Fruit fly (Drosophila melanogaster) Kc167 (cell line): ENCODE data around the gene CG42729.

ENCODE experiments used
- Myc ChIP-seq: fragments of >200 bp; optimal IDR thresholded peaks from 2 replicates; lab custom pipeline; 2017; ENCODE audit warnings: missing external identifiers
- Sin3A ChIP-seq: fragments of >200 bp; optimal IDR thresholded peaks from 2 replicates; lab custom pipeline; 2018; ENCODE audit warnings: missing external identifiers
- h ChIP-seq: fragments of >200 bp; optimal IDR thresholded peaks from 3 replicates; lab custom pipeline; 2018; ENCODE audit warnings: missing external identifiers
- insv ChIP-seq: fragments of >200 bp; optimal IDR thresholded peaks from 3 replicates; lab custom pipeline; 2018; ENCODE audit warnings: missing external identifiers
- psq ChIP-seq: fragments of >200 bp; optimal IDR thresholded peaks from 2 replicates; lab custom pipeline; 2017; ENCODE audit warnings: missing external identifiers
- ttk ChIP-seq: sonication (Bioruptor generic); optimal IDR thresholded peaks from 2 replicates; lab custom pipeline; 2017; ENCODE audit warnings: missing external identifiers

The CG42729 gene

DNA sequence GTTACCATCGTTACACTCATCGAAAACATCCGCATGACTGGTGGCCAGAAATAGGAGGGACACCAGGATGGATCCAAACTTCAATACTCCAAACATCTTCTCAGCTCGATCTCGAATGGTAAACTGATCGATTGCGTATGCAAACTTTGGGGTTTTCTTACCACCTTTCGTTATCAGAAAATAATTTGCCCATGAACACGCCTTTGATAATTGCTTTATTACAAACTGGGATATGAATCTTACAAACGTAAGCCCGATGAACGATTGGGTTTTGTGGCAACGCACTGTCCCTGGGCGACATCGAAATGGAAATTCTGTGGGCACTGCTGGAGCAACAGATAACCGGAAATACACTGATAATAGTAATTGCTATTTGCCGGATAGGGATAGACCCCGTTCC is 604 bp downstream of the CG42729 start, which contains the start of gene CG33985:
Gene CG33985 (minus strand): TSS at position 101 of the 400 bp plus-strand sequence.
- TF ChIP-seq insv (lab: Kevin White, UChicago) (no peak), Sin3A (lab: Kevin White, UChicago) (no peak), h (no peak), Myc (no peak), psq (lab: Kevin White, UChicago) (no peak), ttk (lab: Kevin White, UChicago) (no peak)

DNA sequence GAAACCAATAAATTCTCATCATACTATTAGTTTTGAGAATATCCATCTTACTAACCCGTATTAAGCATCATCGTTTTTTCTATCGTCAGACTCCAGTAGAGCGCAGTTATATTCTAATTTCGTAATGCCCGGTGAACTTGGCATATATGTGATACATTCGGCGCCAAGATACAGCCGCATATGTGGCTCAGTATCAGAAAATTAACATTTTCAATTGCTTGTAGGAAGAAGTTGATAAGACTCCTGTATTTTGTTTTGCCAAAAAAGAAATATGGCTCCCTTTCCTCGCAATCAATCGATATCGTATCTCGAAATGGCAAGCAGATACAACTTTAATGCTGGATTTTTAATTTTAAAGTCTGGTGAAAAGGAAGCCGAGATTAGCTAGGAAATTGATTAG is 2.2 kb downstream of the CG42729 start, which contains the start of gene CG33986:
Gene CG33986 (minus strand): TSS at position 101 of the 400 bp plus-strand sequence.
- no peak for TF ChIP-seq Myc
- no peak for TF ChIP-seq ttk (lab: Kevin White, UChicago)
- TF ChIP-seq psq (lab: Kevin White, UChicago) = no peak
- TF ChIP-seq insv (lab: Kevin White, UChicago) = no peak
- TF ChIP-seq Sin3A (lab: Kevin White, UChicago) = no peak
- no peak for TF ChIP-seq h

DNA sequence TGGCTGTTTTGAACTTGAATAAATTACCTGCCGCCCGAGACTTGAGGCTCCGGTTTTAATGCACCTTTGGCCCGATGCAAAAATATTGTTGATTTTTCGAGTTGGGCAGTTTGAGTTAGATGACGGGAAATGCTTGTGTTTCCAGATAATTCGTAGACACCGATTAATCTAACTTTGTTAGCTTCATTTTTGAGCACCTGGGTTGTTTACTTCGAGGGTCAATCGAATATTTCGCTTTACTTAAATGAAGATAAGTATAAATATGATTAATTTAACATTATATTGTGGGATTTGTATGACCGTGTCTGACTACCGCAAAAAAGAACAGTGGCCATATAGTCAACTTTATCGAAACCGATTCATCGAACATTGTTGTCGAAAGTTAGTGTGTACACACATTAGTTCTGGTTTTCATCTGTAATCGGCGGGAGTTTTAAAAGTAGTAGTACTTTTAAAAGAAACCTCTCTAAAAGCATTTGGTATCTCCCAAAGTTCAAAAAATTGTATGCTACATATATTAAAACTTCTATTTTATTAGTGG is 3.4 kb downstream of the CG42729 start, which contains the start of gene CG7945:
Gene CG7945 (minus strand): TSS at position 332 of the 541 bp plus-strand sequence.
- no peak for TF ChIP-seq ttk (lab: Kevin White, UChicago)
- no peak for TF ChIP-seq insv (lab: Kevin White, UChicago)
- TF ChIP-seq Myc = no peak
- TF ChIP-seq psq (lab: Kevin White, UChicago) = no peak
- no peak for TF ChIP-seq Sin3A (lab: Kevin White, UChicago)
- TF ChIP-seq h = no peak

DNA sequence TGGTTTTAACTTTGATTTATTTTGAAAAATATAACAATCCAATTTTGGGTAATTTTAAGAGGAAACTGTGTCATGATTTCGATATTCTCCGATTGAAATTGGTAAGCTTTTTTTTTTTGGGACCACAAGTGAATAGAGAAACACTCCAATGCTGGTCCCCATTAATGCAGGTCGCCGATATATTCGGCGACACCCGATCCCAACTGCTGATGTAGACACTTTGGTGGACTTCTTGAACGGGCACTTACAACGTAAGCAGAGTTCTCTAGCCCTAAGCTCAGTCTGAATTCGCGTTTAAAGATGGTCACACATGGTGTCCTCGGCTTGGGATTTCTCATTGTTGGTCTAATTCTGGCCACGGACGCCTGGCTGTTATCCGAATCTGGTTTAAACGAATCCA is 7.0 kb downstream of the CG42729 start, which contains the start of gene yellow-k:
Gene yellow-k (plus strand): TSS at position 301 of the 400 bp plus-strand sequence.
- no peak for TF ChIP-seq Myc
- TF ChIP-seq ttk (lab: Kevin White, UChicago) = no peak
- no peak for TF ChIP-seq h
- TF ChIP-seq psq (lab: Kevin White, UChicago) = no peak
- TF ChIP-seq insv (lab: Kevin White, UChicago) = no peak
- no peak for TF ChIP-seq Sin3A (lab: Kevin White, UChicago)

DNA sequence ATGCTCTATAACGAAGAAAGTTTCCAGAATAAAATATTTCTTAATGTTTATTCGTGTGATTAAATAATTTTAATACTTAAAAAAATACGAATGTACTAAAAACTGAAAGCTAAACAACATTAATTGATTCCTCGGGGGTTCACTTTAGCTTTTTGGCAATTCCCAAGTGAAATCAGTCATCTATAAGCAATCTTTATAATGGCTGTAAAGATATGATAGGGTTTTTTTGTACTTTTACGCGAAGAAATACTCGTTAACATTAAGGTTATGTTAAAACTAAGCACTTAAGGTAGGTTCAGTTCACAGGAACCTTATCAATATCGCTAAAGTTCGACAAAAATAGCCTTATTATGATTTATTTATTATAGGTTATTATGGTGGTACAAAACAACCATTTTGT is 7.4 kb downstream of the CG42729 start:
- TF ChIP-seq ttk (lab: Kevin White, UChicago) (no peak), insv (lab: Kevin White, UChicago) (no peak), Sin3A (lab: Kevin White, UChicago) (no peak), h (no peak), psq (lab: Kevin White, UChicago) (no peak), Myc (no peak)

DNA sequence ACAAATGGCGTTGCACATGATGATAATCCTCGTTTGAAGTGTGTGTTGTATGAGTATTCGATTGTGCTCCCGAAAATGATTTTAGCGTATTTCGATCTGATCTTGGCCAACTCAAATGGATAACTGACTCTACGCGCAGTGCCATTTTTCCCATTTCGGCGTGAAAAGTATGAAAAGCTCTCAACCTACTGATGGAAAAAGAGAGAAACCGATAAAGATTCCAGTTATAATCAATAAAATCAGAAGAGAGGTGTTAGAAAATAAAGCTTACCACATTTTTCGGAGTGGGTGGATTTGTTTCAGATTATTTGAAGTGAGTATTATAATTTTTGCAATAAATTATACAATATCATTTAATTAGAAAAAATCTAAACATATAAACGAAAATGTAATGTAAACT is 7.8 kb downstream of the CG42729 start, which contains the start of gene mex1:
Gene mex1 (minus strand): TSS at position 101 of the 400 bp plus-strand sequence.
- no peak for TF ChIP-seq psq (lab: Kevin White, UChicago)
- no peak for TF ChIP-seq insv (lab: Kevin White, UChicago)
- no peak for TF ChIP-seq Myc
- no peak for TF ChIP-seq ttk (lab: Kevin White, UChicago)
- no peak for TF ChIP-seq h
- no peak for TF ChIP-seq Sin3A (lab: Kevin White, UChicago)

DNA sequence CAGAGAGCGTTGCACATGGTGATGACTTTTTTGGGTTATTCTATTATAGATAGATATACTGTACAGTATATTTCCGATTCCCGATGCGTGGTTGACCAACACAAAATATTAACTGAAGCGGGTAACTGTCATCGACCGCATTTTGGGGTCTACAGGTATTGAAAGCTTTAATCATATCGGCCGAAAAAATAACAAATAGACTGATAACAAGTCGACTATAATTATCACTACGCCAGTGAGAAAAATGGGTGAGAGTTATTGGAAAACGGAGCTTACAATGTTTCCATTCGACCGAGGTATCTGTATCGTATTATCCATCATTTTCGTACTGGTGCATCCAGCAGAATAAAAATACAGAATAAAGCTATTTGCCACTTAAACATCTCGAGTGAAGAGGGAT is 9.0 kb downstream of the CG42729 start:
- TF ChIP-seq h = no peak
- TF ChIP-seq Myc = no peak
- no peak for TF ChIP-seq Sin3A (lab: Kevin White, UChicago)
- TF ChIP-seq insv (lab: Kevin White, UChicago) = no peak
- TF ChIP-seq psq (lab: Kevin White, UChicago) = no peak
- TF ChIP-seq ttk (lab: Kevin White, UChicago) = no peak

DNA sequence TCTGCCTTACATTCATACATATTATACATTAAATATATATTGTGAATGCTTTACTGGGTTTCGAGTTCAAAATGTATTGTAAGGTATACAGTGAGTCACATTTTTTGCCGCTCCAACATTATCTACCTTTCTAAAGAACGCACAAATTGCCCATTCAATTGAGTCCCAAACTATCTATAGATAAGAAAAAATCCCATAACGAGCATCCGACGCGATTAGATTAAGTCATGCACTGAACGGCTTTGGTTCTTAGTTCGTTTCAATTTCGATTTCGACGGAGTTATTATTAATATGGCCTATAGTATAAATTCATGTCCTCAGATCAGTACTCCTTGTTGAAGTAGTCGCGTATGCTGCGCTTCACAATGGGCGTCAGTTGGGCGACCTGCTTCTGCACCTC is 9.8 kb downstream of the CG42729 start:
- no peak for TF ChIP-seq Myc
- TF ChIP-seq h = no peak
- no peak for TF ChIP-seq ttk (lab: Kevin White, UChicago)
- TF ChIP-seq Sin3A (lab: Kevin White, UChicago) = no peak
- TF ChIP-seq insv (lab: Kevin White, UChicago) = no peak
- no peak for TF ChIP-seq psq (lab: Kevin White, UChicago)

DNA sequence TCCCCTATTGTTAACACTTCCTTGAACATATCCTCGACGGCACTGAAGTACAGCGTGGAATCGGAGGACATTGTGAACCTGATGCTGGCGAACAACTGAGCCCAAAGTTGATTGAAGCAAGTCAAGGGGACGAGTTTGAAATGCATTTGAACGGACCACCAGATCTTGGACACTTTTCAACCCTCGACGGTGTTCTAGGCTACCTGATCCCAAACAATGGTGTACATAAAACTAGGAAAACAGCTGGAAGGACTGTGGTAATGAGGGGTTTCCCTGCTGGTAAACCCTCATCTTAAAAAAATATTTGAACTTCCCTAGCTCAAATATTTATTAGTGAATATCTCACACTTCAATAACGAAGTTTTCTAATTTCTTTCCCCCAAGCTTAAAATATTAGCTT is 10.4 kb downstream of the CG42729 start, which contains the start of gene CG13454:
Gene CG13454 (minus strand): TSS at position 101 of the 400 bp plus-strand sequence.
- no peak for TF ChIP-seq insv (lab: Kevin White, UChicago)
- no peak for TF ChIP-seq Sin3A (lab: Kevin White, UChicago)
- TF ChIP-seq ttk (lab: Kevin White, UChicago) = no peak
- TF ChIP-seq Myc = no peak
- TF ChIP-seq h = no peak
- no peak for TF ChIP-seq psq (lab: Kevin White, UChicago)

DNA sequence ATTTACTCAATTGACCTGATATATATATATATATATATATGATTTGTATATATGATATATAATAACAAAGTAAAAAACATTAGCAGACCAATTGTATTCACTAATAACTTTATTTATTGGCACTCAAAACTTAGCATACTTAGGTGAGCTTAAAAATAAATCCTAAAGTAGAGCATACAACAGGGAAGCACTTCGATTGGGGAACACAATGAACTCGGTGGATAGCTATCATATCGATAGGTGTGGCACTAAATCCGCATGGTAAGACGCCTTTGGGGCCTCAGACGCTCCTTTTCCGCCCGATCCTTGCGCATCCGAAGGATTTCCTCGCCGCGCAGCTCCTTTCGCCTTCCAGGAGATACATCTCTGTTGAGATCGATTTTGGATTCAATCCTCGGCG is 10.9 kb downstream of the CG42729 start:
- TF ChIP-seq Myc = no peak
- TF ChIP-seq psq (lab: Kevin White, UChicago) = no peak
- no peak for TF ChIP-seq ttk (lab: Kevin White, UChicago)
- no peak for TF ChIP-seq Sin3A (lab: Kevin White, UChicago)
- TF ChIP-seq h = no peak
- no peak for TF ChIP-seq insv (lab: Kevin White, UChicago)

DNA sequence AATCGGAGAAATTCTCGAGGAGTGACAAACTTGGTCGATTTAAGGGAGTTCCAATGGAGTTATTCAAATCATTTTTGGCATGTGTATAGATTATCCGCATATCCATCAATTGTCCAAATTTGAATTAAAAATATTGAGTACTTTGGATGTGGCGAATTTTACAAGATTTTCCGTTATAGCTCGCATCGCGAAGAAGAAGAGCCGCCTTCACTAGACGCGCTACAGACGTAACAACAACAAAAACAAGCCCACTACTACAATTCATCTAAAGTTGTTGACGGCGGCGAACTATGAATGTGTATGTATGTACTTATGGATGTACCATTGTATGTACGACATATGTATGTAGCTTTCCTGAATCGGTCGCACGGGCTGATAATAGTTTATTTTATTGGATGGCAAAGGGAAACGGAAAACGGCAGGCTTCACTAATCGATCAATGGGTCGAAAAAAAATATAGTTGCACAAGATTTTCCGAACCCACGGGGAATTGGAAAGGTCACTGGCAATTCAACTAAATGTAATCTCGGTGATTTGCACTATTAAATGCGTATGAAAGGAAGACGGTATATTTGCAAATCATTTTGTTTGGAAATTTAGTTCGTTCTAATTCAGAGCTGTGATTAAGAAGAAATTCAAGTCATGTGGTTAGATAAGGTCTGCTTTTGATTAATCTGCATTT is 12.4 kb downstream of the CG42729 start:
- TF ChIP-seq ttk (lab: Kevin White, UChicago) (no peak), insv (lab: Kevin White, UChicago) (no peak), Myc (no peak)

DNA sequence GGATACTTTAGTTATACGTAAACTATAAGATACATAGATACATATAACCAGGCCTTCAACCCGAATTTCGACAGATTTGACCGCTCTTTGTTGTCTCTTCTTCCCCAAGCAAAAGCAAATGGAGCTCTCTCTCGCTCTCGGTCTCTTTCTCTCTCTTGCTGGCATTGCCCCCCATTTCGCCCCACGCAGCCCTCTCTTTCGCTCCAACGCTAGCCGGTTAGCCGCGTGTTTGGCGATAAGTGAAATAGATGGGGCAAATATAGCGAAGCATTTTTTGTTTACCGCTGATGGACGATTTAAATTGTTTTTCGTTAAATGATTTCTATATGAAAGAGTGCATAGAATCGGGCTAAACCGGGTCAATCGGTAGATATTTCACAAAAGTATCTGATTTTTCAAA is 12.9 kb downstream of the CG42729 start:
- TF ChIP-seq insv (lab: Kevin White, UChicago) (no peak), ttk (lab: Kevin White, UChicago) (no peak), Myc (no peak), Sin3A (lab: Kevin White, UChicago) (no peak), psq (lab: Kevin White, UChicago) (no peak), h (no peak)
